Worm (Caenorhabditis elegans): ENCODE measurements around the gene dhs-12.

Gene dhs-12

DNA sequence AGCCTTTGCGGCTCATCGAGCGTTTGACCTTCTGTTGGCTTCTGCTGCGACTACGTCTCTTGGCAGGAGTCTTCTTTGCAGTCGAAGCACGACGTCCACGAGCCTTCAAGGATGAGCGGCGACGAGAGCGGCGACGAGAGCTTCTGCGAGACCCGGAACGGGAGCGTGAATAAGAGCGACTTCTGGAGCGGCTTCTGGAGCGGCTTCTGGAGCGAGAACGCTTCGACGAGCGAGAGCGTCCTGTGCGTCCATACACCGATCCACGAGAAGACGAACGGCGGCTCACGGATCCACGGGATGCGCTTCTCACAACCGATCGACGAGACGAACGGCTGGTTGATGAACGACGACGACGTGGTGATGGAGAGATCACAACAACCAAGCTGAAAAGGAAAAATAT is 31.4 kb upstream of the dhs-12 start:
- TF ChIP-seq sup-37 (GFP tag; optimal IDR thresholded peaks at IDR 0.05) (no peak), C34B4.2 (tag; optimal IDR thresholded peaks at IDR 0.05) (no peak), nhr-47 (tag; optimal IDR thresholded peaks at IDR 0.05) (no peak), irx-1 (tag; optimal IDR thresholded peaks at IDR 0.05) (no peak), Y116A8C.19 (tag; optimal IDR thresholded peaks at IDR 0.05; ENCODE audit: borderline replicate concordance) (no peak), xbp-1 (tag; optimal IDR thresholded peaks at IDR 0.05) (no peak), unc-98 (GFP tag; IDR thresholded peaks at IDR 0.05) (no peak), ceh-88 (GFP tag; IDR thresholded peaks at IDR 0.05) (no peak), mep-1 (tag; optimal IDR thresholded peaks at IDR 0.05) (no peak)

DNA sequence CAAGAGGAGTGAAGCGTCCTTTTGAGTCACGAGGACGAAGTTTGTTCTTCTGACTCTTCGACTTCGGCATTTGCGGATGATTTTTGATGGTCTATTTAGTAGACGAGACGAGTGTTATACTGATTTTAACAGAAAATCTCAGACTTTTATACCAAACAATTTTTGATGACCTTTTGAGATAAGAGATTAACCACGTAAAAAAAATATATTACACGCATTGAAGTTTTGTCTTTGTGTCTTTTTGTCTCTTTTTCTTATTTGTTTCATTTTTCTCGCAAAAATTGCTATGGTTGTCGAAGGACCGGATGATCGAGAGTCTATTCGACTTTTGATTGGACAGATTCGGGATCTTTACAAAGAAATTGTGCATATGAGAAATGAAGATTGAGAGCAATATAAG is 30.8 kb upstream of the dhs-12 start, which contains the start of gene spch-1:
spch-1 (minus strand) TSS at position 101 of the 400 bp plus-strand sequence.
- no peak for TF ChIP-seq nhr-77 (tag; optimal IDR thresholded peaks at IDR 0.05)
- no peak for TF ChIP-seq dsc-1 (tag; optimal IDR thresholded peaks at IDR 0.05)
- no peak for TF ChIP-seq ceh-90 (tag; optimal IDR thresholded peaks at IDR 0.05)
- TF ChIP-seq lin-14 (GFP tag; optimal IDR thresholded peaks at IDR 0.05): no peak
- TF ChIP-seq lin-39 (tag; optimal IDR thresholded peaks at IDR 0.05): no peak
- no peak for TF ChIP-seq xbp-1 (tag; optimal IDR thresholded peaks at IDR 0.05)
- no peak for TF ChIP-seq lin-13 (GFP tag; optimal IDR thresholded peaks at IDR 0.05)
- TF ChIP-seq nhr-28 (tag; optimal IDR thresholded peaks at IDR 0.05): no peak
- no peak for TF ChIP-seq C16A3.4 (tag; optimal IDR thresholded peaks at IDR 0.05)
- TF ChIP-seq zip-4 (GFP tag; optimal IDR thresholded peaks at IDR 0.05): no peak
- TF ChIP-seq mab-9 (GFP tag; IDR thresholded peaks at IDR 0.05): no peak
- no peak for TF ChIP-seq nhr-76 (tag; optimal IDR thresholded peaks at IDR 0.05)

DNA sequence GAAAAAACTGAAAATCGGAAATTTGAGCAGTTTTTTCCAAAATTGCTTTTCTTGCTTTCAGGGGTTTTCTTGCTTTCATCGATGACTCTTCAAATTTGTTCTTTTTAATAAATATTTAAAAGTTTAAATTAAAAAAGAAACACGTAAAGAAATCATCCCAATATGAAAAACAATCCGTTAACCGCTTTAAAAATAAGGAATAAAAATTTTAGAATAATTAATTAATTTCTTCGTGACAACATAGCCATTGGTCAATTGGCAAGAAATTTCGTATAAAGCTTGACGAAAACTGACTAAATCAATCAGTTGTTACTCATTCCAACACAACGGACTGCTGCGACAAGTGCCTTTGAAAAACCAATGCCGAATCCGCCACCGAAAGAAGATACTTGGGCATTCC is 29.7 kb upstream of the dhs-12 start, which contains the start of gene nsph-3.2:
nsph-3.2 (plus strand) TSS at position 301 of the 400 bp plus-strand sequence.
- TF ChIP-seq vab-15 (tag; optimal IDR thresholded peaks at IDR 0.05) (no peak), nhr-90 (tag; optimal IDR thresholded peaks at IDR 0.05; ENCODE audit: poor library complexity) (no peak), snpc-4 (tag; optimal IDR thresholded peaks at IDR 0.05) (no peak), lin-14 (GFP tag; optimal IDR thresholded peaks at IDR 0.05) (no peak), egl-13 (tag; optimal IDR thresholded peaks at IDR 0.05) (no peak), irx-1 (tag; optimal IDR thresholded peaks at IDR 0.05) (no peak), snu-23 (GFP tag; optimal IDR thresholded peaks at IDR 0.05) (no peak), nhr-77 (tag; optimal IDR thresholded peaks at IDR 0.05) (no peak), pqm-1 (tag; optimal IDR thresholded peaks at IDR 0.05) (no peak), ceh-90 (tag; optimal IDR thresholded peaks at IDR 0.05) (no peak), isw-1 (GFP tag; IDR thresholded peaks at IDR 0.05) (no peak), unc-30 (tag; optimal IDR thresholded peaks at IDR 0.05) (no peak), nhr-47 (tag; optimal IDR thresholded peaks at IDR 0.05) (no peak), ceh-8 (GFP tag; optimal IDR thresholded peaks at IDR 0.05) (no peak), nhr-11 (tag; optimal IDR thresholded peaks at IDR 0.05) (no peak), ceh-88 (GFP tag; IDR thresholded peaks at IDR 0.05) (no peak), sup-37 (GFP tag; optimal IDR thresholded peaks at IDR 0.05) (no peak)

DNA sequence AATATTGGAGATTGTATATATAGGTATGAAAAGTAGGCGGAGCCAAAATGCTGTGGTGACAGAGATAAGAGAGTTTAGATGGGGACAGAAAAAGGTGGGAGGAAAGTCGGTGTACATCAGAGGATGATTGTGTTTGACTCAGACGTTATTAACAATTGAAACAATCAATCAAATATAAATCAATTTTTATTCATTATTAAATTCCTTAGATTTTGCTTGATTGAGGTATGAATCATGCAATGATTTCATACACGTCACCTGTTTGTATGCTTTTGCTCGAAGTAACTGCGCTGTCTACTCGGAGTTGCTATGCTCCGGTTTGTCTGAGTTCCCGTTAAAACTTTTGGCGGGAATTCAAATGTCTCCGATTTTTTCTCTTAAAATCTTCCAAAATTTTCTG is 27.1 kb upstream of the dhs-12 start, which contains the start of gene C04G2.10:
C04G2.10 (plus strand) TSS at position 301 of the 400 bp plus-strand sequence.
- no peak for TF ChIP-seq jun-1 (tag; optimal IDR thresholded peaks at IDR 0.05)

ce11 chrIV:10116765-10117164 is 25.5 kb upstream of the dhs-12 start:
- TF ChIP-seq unc-130 (tag; optimal IDR thresholded peaks at IDR 0.05) (no peak), tlp-1 (tag; optimal IDR thresholded peaks at IDR 0.05) (no peak), fkh-4 (tag; optimal IDR thresholded peaks at IDR 0.05; ENCODE audit: borderline replicate concordance) (no peak), fkh-8 (tag; optimal IDR thresholded peaks at IDR 0.05) (no peak), isw-1 (GFP tag; IDR thresholded peaks at IDR 0.05) (no peak), nhr-47 (tag; optimal IDR thresholded peaks at IDR 0.05) (no peak), nhr-90 (tag; optimal IDR thresholded peaks at IDR 0.05; ENCODE audit: poor library complexity) (no peak), Y116A8C.19 (tag; optimal IDR thresholded peaks at IDR 0.05; ENCODE audit: borderline replicate concordance) (no peak), lsy-2 (tag; optimal IDR thresholded peaks at IDR 0.05) (no peak), jun-1 (tag; optimal IDR thresholded peaks at IDR 0.05) (no peak), unc-30 (tag; optimal IDR thresholded peaks at IDR 0.05) (no peak), efl-3 (GFP tag; optimal IDR thresholded peaks at IDR 0.05) (no peak), lin-14 (GFP tag; optimal IDR thresholded peaks at IDR 0.05) (no peak), ztf-11 (tag; optimal IDR thresholded peaks at IDR 0.05) (no peak), vab-15 (tag; optimal IDR thresholded peaks at IDR 0.05) (no peak), pag-3 (tag; optimal IDR thresholded peaks at IDR 0.05; ENCODE audit: borderline replicate concordance, insufficient read depth) (no peak), ets-5 (GFP tag; IDR thresholded peaks at IDR 0.05) (no peak), ceh-90 (tag; optimal IDR thresholded peaks at IDR 0.05) (no peak), nhr-19 (GFP tag; conservative IDR thresholded peaks at IDR 0.05) (no peak), mep-1 (tag; optimal IDR thresholded peaks at IDR 0.05) (no peak)
